Worm (Caenorhabditis elegans) whole organism, L1 larva: ENCODE data around the gene spp-11.

Source experiments
- C04F5.9 ChIP-seq: sonication (generic microtip); optimal IDR thresholded peaks from 2 replicates; lab custom pipeline; 2016; ENCODE audit warnings: missing genetic modification characterization, missing compliant biosample characterization
- F16B12.6 ChIP-seq: fragments of 150-350 bp; optimal IDR thresholded peaks from 2 replicates; lab custom pipeline; 2014; ENCODE audit warnings: missing biosample characterization, missing genetic modification characterization
- Y116A8C.19 ChIP-seq: sonication (generic microtip); optimal IDR thresholded peaks from 2 replicates; lab custom pipeline; 2016; ENCODE audit warnings: missing compliant biosample characterization, missing genetic modification characterization, borderline replicate concordance
- aly-2 ChIP-seq: fragments of 150-350 bp; optimal IDR thresholded peaks from 2 replicates; lab custom pipeline; 2014; ENCODE audit warnings: missing biosample characterization, missing genetic modification characterization
- blmp-1 ChIP-seq: fragments of 150-350 bp; optimal IDR thresholded peaks from 2 replicates; lab custom pipeline; 2014; ENCODE audit warnings: missing biosample characterization, missing genetic modification characterization
- ceh-63 ChIP-seq: fragments of 200-800 bp; sonication (Bioruptor generic); optimal IDR thresholded peaks from 2 replicates; lab custom pipeline; 2018; ENCODE audit warnings: mild to moderate bottlenecking, missing genetic modification characterization, missing compliant biosample characterization
- ceh-8 ChIP-seq: fragments of 200-800 bp; sonication (Bioruptor generic); optimal IDR thresholded peaks from 2 replicates; lab custom pipeline; 2018; ENCODE audit warnings: mild to moderate bottlenecking, missing genetic modification characterization, moderate library complexity, missing compliant biosample characterization
- ceh-82 ChIP-seq, 3 experiments: fragments of 150-350 bp in 1 of 3; sonication (generic microtip) in 2 of 3; optimal IDR thresholded peaks; 2 replicates each; lab custom pipeline; 2014 to 2017; ENCODE audit warnings: missing biosample characterization in 3 of 3, missing genetic modification characterization in 3 of 3
- ceh-88 ChIP-seq: fragments of 200-800 bp; sonication (Bioruptor generic); IDR thresholded peaks from 2 replicates; pipeline ENCODE4 v1.3.6; 2022; ENCODE audit warnings: missing genetic modification characterization, missing compliant biosample characterization
- ceh-90 ChIP-seq: sonication (generic microtip); optimal IDR thresholded peaks from 2 replicates; lab custom pipeline; 2016; ENCODE audit warnings: missing genetic modification characterization, missing compliant biosample characterization
- ces-1 ChIP-seq: fragments of 150-350 bp; optimal IDR thresholded peaks from 2 replicates; lab custom pipeline; 2014; ENCODE audit warnings: missing biosample characterization, missing genetic modification reagents, missing genetic modification characterization
- dsc-1 ChIP-seq: sonication (generic microtip); optimal IDR thresholded peaks from 2 replicates; lab custom pipeline; 2016; ENCODE audit warnings: mild to moderate bottlenecking, missing genetic modification characterization, missing compliant biosample characterization
- egl-13 ChIP-seq: sonication (generic microtip); optimal IDR thresholded peaks from 2 replicates; lab custom pipeline; 2016; ENCODE audit warnings: missing genotype, missing genetic modification reagents, missing genetic modification characterization, missing compliant biosample characterization
- elt-3 ChIP-seq, 6 experiments: fragments of 150-350 bp in 1 of 6; sonication (generic microtip); optimal IDR thresholded peaks; 2 replicates each; lab custom pipeline; 2017 to 2018; ENCODE audit warnings: missing biosample characterization in 6 of 6, missing genetic modification characterization in 6 of 6, inconsistent platforms in 1 of 6
- ets-5 ChIP-seq: fragments of 200-800 bp; sonication (Bioruptor generic); IDR thresholded peaks from 2 replicates; pipeline ENCODE4 v1.3.6; 2022; ENCODE audit warnings: missing genetic modification characterization, missing compliant biosample characterization
- fkh-10 ChIP-seq: sonication (generic microtip); optimal IDR thresholded peaks from 2 replicates; lab custom pipeline; 2017; ENCODE audit warnings: missing biosample characterization, missing genetic modification reagents, missing genetic modification characterization
- fos-1 ChIP-seq: fragments of 150-350 bp; optimal IDR thresholded peaks from 2 replicates; lab custom pipeline; 2014; ENCODE audit warnings: missing biosample characterization, missing genetic modification characterization
- grh-1 ChIP-seq: fragments of 200-800 bp; sonication (Bioruptor generic); IDR thresholded peaks from 2 replicates; pipeline ENCODE4 v1.3.6; 2022; ENCODE audit warnings: missing genetic modification reagents, missing genetic modification characterization, missing compliant biosample characterization
- hlh-4 ChIP-seq: sonication (generic microtip); optimal IDR thresholded peaks from 2 replicates; lab custom pipeline; 2016; ENCODE audit warnings: mild to moderate bottlenecking, missing genetic modification characterization, missing compliant biosample characterization
- isw-1 ChIP-seq: fragments of 200-800 bp; sonication (Bioruptor generic); IDR thresholded peaks from 2 replicates; pipeline ENCODE4 v1.3.6; 2022; ENCODE audit warnings: missing genetic modification characterization, missing compliant biosample characterization
- jun-1 ChIP-seq: fragments of 150-350 bp; optimal IDR thresholded peaks from 2 replicates; lab custom pipeline; 2014; ENCODE audit warnings: missing biosample characterization, missing genetic modification reagents, missing genetic modification characterization
- lin-15B ChIP-seq: fragments of 150-350 bp; sonication (generic microtip); optimal IDR thresholded peaks from 3 replicates; lab custom pipeline; 2014; ENCODE audit warnings: missing biosample characterization, missing genetic modification characterization
- lir-3 ChIP-seq: sonication (generic microtip); optimal IDR thresholded peaks from 2 replicates; lab custom pipeline; 2016; ENCODE audit warnings: mild to moderate bottlenecking, missing genetic modification characterization, moderate library complexity, missing compliant biosample characterization; ENCODE audit not compliant: poor library complexity
- lsy-2 ChIP-seq, 2 experiments: fragments of 150-350 bp; optimal IDR thresholded peaks; 2 replicates each; lab custom pipeline; 2014; ENCODE audit warnings: missing biosample characterization in 2 of 2, missing genetic modification characterization in 2 of 2
- mab-9 ChIP-seq: fragments of 200-800 bp; sonication (Bioruptor generic); IDR thresholded peaks from 2 replicates; pipeline ENCODE4 v1.3.6; 2022; ENCODE audit warnings: missing genetic modification reagents, missing genetic modification characterization, missing compliant biosample characterization
- mdl-1 ChIP-seq, 2 experiments: fragments of 150-350 bp; optimal IDR thresholded peaks; 2 replicates each; lab custom pipeline; 2014 to 2017; ENCODE audit warnings: missing biosample characterization in 2 of 2, missing genetic modification characterization in 2 of 2, inconsistent platforms in 1 of 2
- mef-2 ChIP-seq: fragments of 150-350 bp; optimal IDR thresholded peaks from 2 replicates; lab custom pipeline; 2014; ENCODE audit warnings: missing biosample characterization, missing genetic modification characterization
- mep-1 ChIP-seq: fragments of 150-350 bp; optimal IDR thresholded peaks from 2 replicates; lab custom pipeline; 2014; ENCODE audit warnings: missing biosample characterization, missing genetic modification characterization
- nhr-11 ChIP-seq: fragments of 150-350 bp; optimal IDR thresholded peaks from 2 replicates; lab custom pipeline; 2014; ENCODE audit warnings: missing biosample characterization, missing genetic modification characterization
- nhr-12 ChIP-seq: sonication (generic microtip); optimal IDR thresholded peaks from 2 replicates; lab custom pipeline; 2017; ENCODE audit warnings: missing biosample characterization, missing genetic modification characterization
- nhr-20 ChIP-seq: sonication (generic microtip); optimal IDR thresholded peaks from 2 replicates; lab custom pipeline; 2016; ENCODE audit warnings: mild to moderate bottlenecking, missing genetic modification characterization, missing compliant biosample characterization
- nhr-237 ChIP-seq: fragments of 150-350 bp; optimal IDR thresholded peaks from 2 replicates; lab custom pipeline; 2014; ENCODE audit warnings: missing biosample characterization, missing genetic modification characterization
- nhr-47 ChIP-seq: sonication (generic microtip); optimal IDR thresholded peaks from 2 replicates; lab custom pipeline; 2016; ENCODE audit warnings: mild to moderate bottlenecking, missing genetic modification characterization, moderate library complexity, missing compliant biosample characterization
- nhr-76 ChIP-seq: sonication (generic microtip); optimal IDR thresholded peaks from 2 replicates; lab custom pipeline; 2017; ENCODE audit warnings: missing biosample characterization, missing genetic modification characterization
- nhr-77 ChIP-seq: fragments of 150-350 bp; optimal IDR thresholded peaks from 2 replicates; lab custom pipeline; 2014; ENCODE audit warnings: missing biosample characterization, missing genetic modification characterization
- nhr-85 ChIP-seq: sonication (generic microtip); peaks from one replicate; lab custom pipeline; 2016; ENCODE audit warnings: missing genetic modification characterization, inconsistent platforms, missing compliant biosample characterization
- nhr-90 ChIP-seq: sonication (generic microtip); optimal IDR thresholded peaks from 2 replicates; lab custom pipeline; 2016; ENCODE audit warnings: mild to moderate bottlenecking, missing genetic modification characterization, missing compliant biosample characterization; ENCODE audit not compliant: poor library complexity
- pag-3 ChIP-seq: sonication (generic microtip); optimal IDR thresholded peaks from 2 replicates; lab custom pipeline; 2017; ENCODE audit warnings: missing genetic modification characterization, mild to moderate bottlenecking, missing compliant biosample characterization, antibody characterized with exemption, borderline replicate concordance; ENCODE audit not compliant: insufficient read depth
- pqm-1 ChIP-seq: sonication (generic microtip); optimal IDR thresholded peaks from 3 replicates; lab custom pipeline; 2017; ENCODE audit warnings: missing biosample characterization, missing genetic modification characterization
- rnt-1 ChIP-seq: sonication (generic microtip); optimal IDR thresholded peaks from 2 replicates; lab custom pipeline; 2016; ENCODE audit warnings: mild to moderate bottlenecking, missing genetic modification characterization, moderate library complexity, missing compliant biosample characterization
- sox-4 ChIP-seq: sonication (generic microtip); optimal IDR thresholded peaks from 2 replicates; lab custom pipeline; 2016; ENCODE audit warnings: missing genetic modification characterization, missing compliant biosample characterization
- sup-37 ChIP-seq: fragments of 200-800 bp; sonication (Bioruptor generic); optimal IDR thresholded peaks from 2 replicates; lab custom pipeline; 2018; ENCODE audit warnings: mild to moderate bottlenecking, missing genetic modification characterization, missing compliant biosample characterization
- swsn-7 ChIP-seq: sonication (generic microtip); optimal IDR thresholded peaks from 2 replicates; lab custom pipeline; 2016; ENCODE audit warnings: missing genetic modification characterization, missing compliant biosample characterization
- tlp-1 ChIP-seq: fragments of 150-350 bp; optimal IDR thresholded peaks from 2 replicates; lab custom pipeline; 2014; ENCODE audit warnings: missing biosample characterization, missing genetic modification characterization
- unc-86 ChIP-seq: sonication (generic microtip); optimal IDR thresholded peaks from 2 replicates; lab custom pipeline; 2016; ENCODE audit warnings: missing genetic modification characterization, missing compliant biosample characterization
- unc-98 ChIP-seq: fragments of 200-800 bp; sonication (Bioruptor generic); IDR thresholded peaks from 2 replicates; pipeline ENCODE4 v1.3.6; 2022; ENCODE audit warnings: missing genetic modification characterization, missing compliant biosample characterization
- vab-15 ChIP-seq: sonication (generic microtip); optimal IDR thresholded peaks from 2 replicates; lab custom pipeline; 2017; ENCODE audit warnings: missing genotype, mild to moderate bottlenecking, missing genetic modification characterization, missing compliant biosample characterization
- xbp-1 ChIP-seq: sonication (generic microtip); optimal IDR thresholded peaks from 2 replicates; lab custom pipeline; 2016; ENCODE audit warnings: missing genetic modification characterization, missing compliant biosample characterization
- ztf-11 ChIP-seq, 2 experiments: sonication (generic microtip); optimal IDR thresholded peaks; 2 replicates each; lab custom pipeline; 2016 to 2017; ENCODE audit warnings: missing genetic modification characterization in 2 of 2, missing biosample characterization in 1 of 2, missing compliant biosample characterization in 1 of 2
- ztf-4 ChIP-seq: fragments of 150-350 bp; optimal IDR thresholded peaks from 2 replicates; lab custom pipeline; 2014; ENCODE audit warnings: missing biosample characterization, missing genetic modification characterization

Gene spp-11

ce11 chrII:6365237-6365815, 41.9 kb downstream of the spp-11 start, which contains the start of the genes ani-2 and clec-88:
Gene ani-2, minus strand, starts transcription at chrII:6365367.
Gene clec-88, plus strand, starts transcription at chrII:6365722.
- TF ChIP-seq egl-13 (tag; lab: Kevin White, UChicago) = no peak
- TF ChIP-seq grh-1 (GFP tag; lab: Robert Waterston, UW) = no peak
- no peak for TF ChIP-seq blmp-1 (tag; lab: Kevin White, UChicago)
- TF ChIP-seq nhr-76 = no peak
- TF ChIP-seq, all 84 proteins: peak for 0

- TF ChIP-seq blmp-1 (tag; lab: Kevin White, UChicago) (peak; percentile 94), grh-1 (GFP tag; lab: Robert Waterston, UW) (0 out of 2 replicates have a peak, but pooled peaks have one; percentile 34), nhr-47 (tag; lab: Kevin White, UChicago) (peak; percentile 74), nhr-77 (tag; lab: Kevin White, UChicago) (peak; percentile 49), elt-3 (tag; optimal IDR thresholded peaks at IDR 0.05; lab: Kevin White, UChicago) (peak in 1 of 6 experiments; percentile 37), F16B12.6 (tag; lab: Kevin White, UChicago) (peak; percentile 14), lir-3 (tag; lab: Kevin White, UChicago) (peak; percentile 3), nhr-11 (tag; lab: Kevin White, UChicago) (no peak), hlh-4 (tag; lab: Kevin White, UChicago) (no peak), lsy-2 (tag; optimal IDR thresholded peaks at IDR 0.05; lab: Kevin White, UChicago) (peak; percentile 72 to 85), pag-3 (no peak), dsc-1 (tag; lab: Kevin White, UChicago) (peak; percentile 53), unc-98 (no peak), aly-2 (no peak), pqm-1 (no peak), sox-4 (tag; lab: Kevin White, UChicago) (no peak), nhr-90 (tag; lab: Kevin White, UChicago) (peak; percentile 54), egl-13 (tag; lab: Kevin White, UChicago) (no peak), nhr-76 (no peak), fos-1 (peak; percentile 36), isw-1 (GFP tag; lab: Robert Waterston, UW) (no peak), tlp-1 (tag; lab: Kevin White, UChicago) (no peak), ceh-90 (tag; lab: Kevin White, UChicago) (no peak), lin-15B (peak; percentile 12), swsn-7 (tag; lab: Kevin White, UChicago) (peak; percentile 72), mep-1 (tag; lab: Kevin White, UChicago) (peak; percentile 65), ceh-8 (GFP tag; lab: Kevin White, UChicago) (no peak), Y116A8C.19 (tag; lab: Kevin White, UChicago) (no peak), ztf-11 (tag; optimal IDR thresholded peaks at IDR 0.05; lab: Kevin White, UChicago) (no peak), nhr-237 (no peak), vab-15 (tag; lab: Kevin White, UChicago) (no peak), ceh-88 (GFP tag; lab: Robert Waterston, UW) (no peak), nhr-20 (peak; percentile 82), rnt-1 (tag; lab: Kevin White, UChicago) (peak; percentile 78), ets-5 (no peak), ceh-63 (no peak), sup-37 (GFP tag; lab: Kevin White, UChicago) (no peak), C04F5.9 (tag; lab: Kevin White, UChicago) (peak; percentile 5), mdl-1 (tag; optimal IDR thresholded peaks at IDR 0.05; lab: Kevin White, UChicago) (no peak), jun-1 (no peak), nhr-85 (peak; percentile 2), fkh-10 (GFP tag; lab: Kevin White, UChicago) (no peak), ces-1 (no peak), mef-2 (tag; lab: Kevin White, UChicago) (no peak), mab-9 (no peak), ceh-82 (tag; optimal IDR thresholded peaks at IDR 0.05; lab: Kevin White, UChicago) (peak; percentile 35 to 50 (median 40)), ztf-4 (tag; lab: Kevin White, UChicago) (peak; percentile 8), xbp-1 (peak; percentile 66), nhr-12 (tag; lab: Kevin White, UChicago) (no peak), unc-86 (peak; percentile 31)
Observed at ce11 chrII:6360822-6361221, 46.4 kb downstream of the spp-11 start, which contains the start of gene K10B2.4. Gene K10B2.4, minus strand, starts transcription at chrII:6360959.
